Fruit fly (Drosophila melanogaster): ENCODE data around the gene Pc.

Gene Pc

dm6 chr3L:21298375-21298774 is 19.4 kb downstream of the Pc start, which contains the start of gene CG43702:
Gene CG43702 (plus strand): TSS chr3L:21298675.
- TF ChIP-seq Sox102F (GFP tag; optimal IDR thresholded peaks at IDR 0.05) (no peak), Met (GFP tag; optimal IDR thresholded peaks at IDR 0.05) (no peak), cyc (GFP tag; optimal IDR thresholded peaks at IDR 0.05) (no peak), CG6276 (GFP tag; optimal IDR thresholded peaks at IDR 0.05) (no peak), CG1621 (tag; optimal IDR thresholded peaks at IDR 0.05) (no peak), pdm3 (GFP tag; optimal IDR thresholded peaks at IDR 0.05) (no peak), CG6792 (GFP tag; optimal IDR thresholded peaks at IDR 0.05) (no peak), Hr4 (GFP tag; optimal IDR thresholded peaks at IDR 0.05) (no peak), CG3032 (tag; optimal IDR thresholded peaks at IDR 0.05) (no peak), CG34406 (GFP tag; optimal IDR thresholded peaks at IDR 0.05) (no peak), CG10669 (GFP tag; optimal IDR thresholded peaks at IDR 0.05) (no peak), eg (GFP tag; IDR thresholded peaks at IDR 0.05) (no peak)

- TF ChIP-seq topi (GFP tag; optimal IDR thresholded peaks at IDR 0.05) (no peak), CG6792 (GFP tag; optimal IDR thresholded peaks at IDR 0.05) (no peak), CG15336 (GFP tag; IDR thresholded peaks at IDR 0.05) (no peak), Hr39 (GFP tag; optimal IDR thresholded peaks at IDR 0.05) (no peak), CG10631 (GFP tag; optimal IDR thresholded peaks at IDR 0.05) (no peak), CG3919 (GFP tag; optimal IDR thresholded peaks at IDR 0.05) (no peak), lz (GFP tag; optimal IDR thresholded peaks at IDR 0.05) (no peak), Sox102F (GFP tag; optimal IDR thresholded peaks at IDR 0.05) (no peak), CG1621 (tag; optimal IDR thresholded peaks at IDR 0.05) (no peak), CG8119 (GFP tag; IDR thresholded peaks at IDR 0.05) (no peak), Eip78C (GFP tag) (no peak), esn (GFP tag; optimal IDR thresholded peaks at IDR 0.05) (no peak), eg (GFP tag; IDR thresholded peaks at IDR 0.05) (no peak), OdsH (GFP tag; optimal IDR thresholded peaks at IDR 0.05) (no peak), CG6276 (GFP tag; optimal IDR thresholded peaks at IDR 0.05) (no peak), CG8632 (GFP tag; optimal IDR thresholded peaks at IDR 0.05) (no peak), dac (GFP tag; optimal IDR thresholded peaks at IDR 0.05) (no peak), CG3032 (tag; optimal IDR thresholded peaks at IDR 0.05) (no peak)
Observed at dm6 chr3L:21297703-21298102, 20.1 kb downstream of the Pc start, which contains the start of gene Edg78E. Gene Edg78E (minus strand): TSS chr3L:21297803.

dm6 chr3L:21294202-21294601 is 23.6 kb downstream of the Pc start, which contains the start of gene Cpr78Cb:
Gene Cpr78Cb (plus strand): TSS chr3L:21294492.
- TF ChIP-seq fkh (GFP tag; optimal IDR thresholded peaks at IDR 0.05) (no peak), fd59A (GFP tag; optimal IDR thresholded peaks at IDR 0.05) (no peak)

dm6 chr3L:21292700-21293099 is 25.1 kb downstream of the Pc start, which contains the start of gene Cpr78Ca:
Gene Cpr78Ca (minus strand): TSS chr3L:21292800.
- TF ChIP-seq Sox15 (GFP tag; optimal IDR thresholded peaks at IDR 0.05) (no peak), Met (GFP tag; optimal IDR thresholded peaks at IDR 0.05) (no peak), Hr38 (GFP tag; optimal IDR thresholded peaks at IDR 0.05) (no peak), cyc (GFP tag; optimal IDR thresholded peaks at IDR 0.05) (no peak), CG6276 (GFP tag; optimal IDR thresholded peaks at IDR 0.05) (no peak), esn (GFP tag; optimal IDR thresholded peaks at IDR 0.05) (no peak), CG34406 (GFP tag; optimal IDR thresholded peaks at IDR 0.05) (no peak), CG32006 (GFP tag; optimal IDR thresholded peaks at IDR 0.05) (no peak), vri (GFP tag; optimal IDR thresholded peaks at IDR 0.05) (no peak), CG11762 (GFP tag; optimal IDR thresholded peaks at IDR 0.05; ENCODE audit: insufficient read depth) (no peak), Blimp-1 (GFP tag; optimal IDR thresholded peaks at IDR 0.05) (no peak), fd59A (GFP tag; optimal IDR thresholded peaks at IDR 0.05) (no peak), CG6808 (GFP tag; optimal IDR thresholded peaks at IDR 0.05) (no peak)

- no peak for TF ChIP-seq spab (GFP tag; optimal IDR thresholded peaks at IDR 0.05)
- no peak for TF ChIP-seq fd59A (GFP tag; optimal IDR thresholded peaks at IDR 0.05)
- no peak for TF ChIP-seq CG11294 (GFP tag; IDR thresholded peaks at IDR 0.05)
- TF ChIP-seq CG32006 (GFP tag; optimal IDR thresholded peaks at IDR 0.05), result no peak
- TF ChIP-seq topi (GFP tag; optimal IDR thresholded peaks at IDR 0.05), result no peak
- no peak for TF ChIP-seq salr (GFP tag; optimal IDR thresholded peaks at IDR 0.05)
- TF ChIP-seq Blimp-1 (GFP tag; optimal IDR thresholded peaks at IDR 0.05), result no peak
- TF ChIP-seq achi (GFP tag; optimal IDR thresholded peaks at IDR 0.05), result no peak
- no peak for TF ChIP-seq pdm3 (GFP tag; optimal IDR thresholded peaks at IDR 0.05)
- no peak for TF ChIP-seq svp (GFP tag)
- no peak for TF ChIP-seq CG10669 (GFP tag; optimal IDR thresholded peaks at IDR 0.05)
- no peak for TF ChIP-seq CG34406 (GFP tag; optimal IDR thresholded peaks at IDR 0.05)
- no peak for TF ChIP-seq fkh (GFP tag; optimal IDR thresholded peaks at IDR 0.05)
- no peak for TF ChIP-seq Lpt (GFP tag; optimal IDR thresholded peaks at IDR 0.05)
- TF ChIP-seq fd85E (GFP tag; optimal IDR thresholded peaks at IDR 0.05), result no peak
Observed at dm6 chr3L:21291055-21291454, 26.8 kb downstream of the Pc start.
